Fruit fly (Drosophila melanogaster): ENCODE data around the gene CG17129.
A peak's percentile ranks its signal among the peaks of the same experiment; 100 is the strongest.

CG17129 gene

DNA sequence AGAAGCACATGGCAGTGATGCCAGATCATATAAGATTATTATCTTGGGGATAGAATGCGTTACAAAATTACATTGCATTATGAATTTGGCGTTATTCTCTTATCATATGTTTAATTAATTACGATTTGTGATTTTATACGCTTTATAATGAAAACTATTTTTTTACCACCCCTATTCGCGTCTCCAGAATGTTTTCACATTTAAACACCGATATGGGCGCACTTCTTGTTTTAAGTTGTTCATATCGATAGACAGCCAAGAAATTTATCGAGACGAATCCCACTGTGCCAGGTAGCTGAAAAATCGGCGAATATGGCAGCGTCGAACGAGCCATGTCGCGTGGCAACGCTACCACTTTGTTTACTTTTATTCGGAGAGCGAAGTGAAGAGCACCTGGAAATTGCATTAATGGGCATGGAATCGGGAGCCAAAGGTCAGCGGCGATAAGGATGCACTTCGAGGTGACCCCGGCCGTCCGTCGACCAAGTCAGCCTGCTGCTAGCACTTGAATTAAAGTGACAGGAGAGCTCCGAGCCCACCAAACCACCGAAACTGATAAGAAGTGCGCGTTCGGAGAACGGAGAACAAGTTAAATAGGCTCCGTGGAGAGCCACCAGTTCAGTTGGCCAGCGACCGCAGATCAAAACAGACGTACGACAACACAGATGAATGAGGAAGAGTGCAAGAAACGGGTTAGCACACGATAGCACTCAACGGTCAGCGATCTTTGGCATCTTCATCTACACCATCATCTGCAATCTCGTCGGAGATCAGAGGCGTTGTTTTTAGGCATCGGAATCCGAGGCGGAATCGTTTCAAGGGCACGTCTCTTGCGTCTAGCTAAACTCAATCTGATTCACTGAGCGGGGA is 31.7 kb downstream of the CG17129 start, which contains the start of gene Gale (continued):
- TF ChIP-seq gfzf (GFP tag; optimal IDR thresholded peaks at IDR 0.05) (peak; percentile 7), Pdp1 (GFP tag; optimal IDR thresholded peaks at IDR 0.05) (peak in 1 of 2 experiments; percentile 41), CG1603 (tag; optimal IDR thresholded peaks at IDR 0.05) (peak; percentile 27), onecut (GFP tag; IDR thresholded peaks at IDR 0.05) (peak; percentile 38; the same call in 1 of the 2 replicates), jigr1 (GFP tag; IDR thresholded peaks at IDR 0.05) (no peak), Scr (GFP tag; IDR thresholded peaks at IDR 0.05; ENCODE audit: partially characterized antibody) (peak; percentile 70), CG10543 (GFP tag; optimal IDR thresholded peaks at IDR 0.05) (peak; percentile 63), hth (optimal IDR thresholded peaks at IDR 0.05) (no peak), Doc2 (GFP tag; IDR thresholded peaks at IDR 0.05) (no peak), rib (GFP tag; IDR thresholded peaks at IDR 0.05) (no peak), CG1647 (GFP tag; optimal IDR thresholded peaks at IDR 0.05) (peak; percentile 8), ftz-f1 (GFP tag; optimal IDR thresholded peaks at IDR 0.05) (peak; percentile 68), CG10267 (tag; optimal IDR thresholded peaks at IDR 0.05) (peak; percentile 72), so (GFP tag; IDR thresholded peaks at IDR 0.05) (peak; percentile 46; the same call in 1 of the 3 replicates), Max (GFP tag; optimal IDR thresholded peaks at IDR 0.05) (no peak), Lhr (GFP tag; optimal IDR thresholded peaks at IDR 0.05) (peak; percentile 50), CTCF (GFP tag; optimal IDR thresholded peaks at IDR 0.05) (peak; percentile 4), sna (GFP tag; IDR thresholded peaks at IDR 0.05; ENCODE audit: partially characterized antibody) (peak; percentile 48; the same call in 1 of the 2 replicates), row (GFP tag; IDR thresholded peaks at IDR 0.05) (peak; percentile 42; the same call in 2 of the 3 replicates), CG14710 (tag; optimal IDR thresholded peaks at IDR 0.05) (peak; percentile 22), Drgx (GFP tag; IDR thresholded peaks at IDR 0.05) (0 out of 2 replicates have a peak, but pooled peaks have one; percentile 17), Ptx1 (GFP tag; IDR thresholded peaks at IDR 0.05) (0 out of 2 replicates have a peak, but pooled peaks have one; percentile 39), caup (GFP tag; optimal IDR thresholded peaks at IDR 0.05; ENCODE audit: severe bottlenecking) (peak; percentile 5), Trl (optimal IDR thresholded peaks at IDR 0.05) (peak; percentile 63 to 80), Trl (GFP tag; optimal IDR thresholded peaks at IDR 0.05) (no peak), CG11695 (GFP tag; IDR thresholded peaks at IDR 0.05) (no peak), cad (GFP tag; optimal IDR thresholded peaks at IDR 0.05) (no peak), Dp (GFP tag; optimal IDR thresholded peaks at IDR 0.05) (peak; percentile 71), CG12391 (tag; optimal IDR thresholded peaks at IDR 0.05) (no peak), CG12659 (GFP tag; optimal IDR thresholded peaks at IDR 0.05) (peak; percentile 26), cas (GFP tag; IDR thresholded peaks at IDR 0.05) (0 out of 2 replicates have a peak, but pooled peaks have one; percentile 7), Gug (GFP tag; IDR thresholded peaks at IDR 0.05) (0 out of 4 replicates have a peak, but pooled peaks have one; percentile 4), Six4 (GFP tag; optimal IDR thresholded peaks at IDR 0.05) (no peak), knrl (GFP tag; IDR thresholded peaks at IDR 0.05; ENCODE audit: partially characterized antibody) (peak; percentile 71), CG11560 (tag; IDR thresholded peaks at IDR 0.05) (peak; percentile 55; the same call in 2 of the 3 replicates), tap (tag; optimal IDR thresholded peaks at IDR 0.05) (no peak), lola (GFP tag; optimal IDR thresholded peaks at IDR 0.05) (no peak), hkb (optimal IDR thresholded peaks at IDR 0.05) (peak; percentile 92), hkb (GFP tag; IDR thresholded peaks at IDR 0.05) (0 out of 2 replicates have a peak, but pooled peaks have one; percentile 35), CG10462 (GFP tag; optimal IDR thresholded peaks at IDR 0.05) (no peak), sima (GFP tag; optimal IDR thresholded peaks at IDR 0.05) (no peak), maf-S (GFP tag; optimal IDR thresholded peaks at IDR 0.05) (no peak), tna (GFP tag; IDR thresholded peaks at IDR 0.05; ENCODE audit: partially characterized antibody) (peak; percentile 61; the same call in 1 of the 2 replicates), vnd (GFP tag; IDR thresholded peaks at IDR 0.05; ENCODE audit: partially characterized antibody) (peak; percentile 53; the same call in 1 of the 3 replicates), Bgb (GFP tag; IDR thresholded peaks at IDR 0.05; ENCODE audit: partially characterized antibody) (peak; percentile 75), CG32532 (GFP tag; IDR thresholded peaks at IDR 0.05) (peak; percentile 24; the same call in 1 of the 2 replicates), tup (GFP tag; optimal IDR thresholded peaks at IDR 0.05) (no peak), CG2116 (GFP tag; optimal IDR thresholded peaks at IDR 0.05) (peak; percentile 43)
